Worm (Caenorhabditis elegans): ENCODE data around the gene sdz-5.
A peak's percentile ranks its signal among the peaks of the same experiment; 100 is the strongest.

The sdz-5 gene

DNA sequence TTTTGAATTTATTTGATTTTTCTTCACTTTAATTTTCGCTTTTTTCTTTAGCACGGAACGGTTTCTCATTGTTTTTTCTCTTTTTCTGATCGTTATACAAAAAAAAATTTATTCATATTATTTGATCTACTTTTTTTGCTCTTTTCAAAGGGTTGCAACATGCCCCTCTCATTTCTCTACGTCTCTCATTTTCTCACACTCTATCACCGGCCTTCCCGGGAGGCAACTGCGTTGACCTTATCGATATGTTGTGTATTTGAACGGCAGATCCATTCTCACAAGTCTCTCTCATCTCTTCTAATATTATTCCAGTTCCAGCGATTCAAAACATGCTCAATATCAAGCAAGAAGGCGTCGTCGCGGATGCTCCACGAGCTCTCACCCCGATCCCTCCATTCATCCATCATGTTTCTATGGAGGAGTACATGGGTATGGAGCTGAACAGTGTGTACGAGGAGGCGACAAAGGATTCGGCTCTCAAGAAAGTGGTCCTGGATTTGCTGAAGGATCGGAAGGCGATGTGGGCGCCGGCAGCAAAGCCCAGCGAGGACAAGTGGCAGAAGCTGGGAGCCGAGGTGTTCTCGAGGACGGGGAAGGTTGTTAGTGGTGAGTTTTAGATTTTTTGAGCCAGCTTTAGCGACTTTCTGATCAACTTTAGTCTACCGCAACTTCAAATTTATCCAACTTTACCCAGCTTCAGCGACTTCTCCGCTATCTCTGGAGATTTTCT is 7.8 kb upstream of the sdz-5 start, which contains the start of gene lido-9:
TSS of gene lido-9 (plus strand) at position 234 of the 730 bp plus-strand sequence.
- TF ChIP-seq tlf-1 (GFP tag; optimal IDR thresholded peaks at IDR 0.05), result no peak
- no peak for TF ChIP-seq F52B5.7 (tag; optimal IDR thresholded peaks at IDR 0.05)
- TF ChIP-seq mel-28 (tag; optimal IDR thresholded peaks at IDR 0.05; ENCODE audit: borderline replicate concordance), result no peak
- no peak for TF ChIP-seq ZK185.1 (tag; optimal IDR thresholded peaks at IDR 0.05; ENCODE audit: poor library complexity, severe bottlenecking)
- TF ChIP-seq Y53F4B.3 (GFP tag; IDR thresholded peaks at IDR 0.05), result no peak
- TF ChIP-seq tbp1 (GFP tag; optimal IDR thresholded peaks at IDR 0.05), result no peak
- 0 out of 2 replicates have a peak, but pooled peaks have one; percentile 21 for TF ChIP-seq aptf-3 (GFP tag; IDR thresholded peaks at IDR 0.05)
- no peak for TF ChIP-seq F22D6.2 (tag; optimal IDR thresholded peaks at IDR 0.05)
- TF ChIP-seq aptf-2 (GFP tag; conservative IDR thresholded peaks at IDR 0.05), result peak; percentile 95
- 0 out of 2 replicates have a peak, but pooled peaks have one; percentile 34 for TF ChIP-seq Y53G8AR.9 (GFP tag; conservative IDR thresholded peaks at IDR 0.05)
- TF ChIP-seq F37B4.10 (GFP tag; IDR thresholded peaks at IDR 0.05), result no peak
- TF ChIP-seq cebp-1 (GFP tag; IDR thresholded peaks at IDR 0.05), result no peak
- no peak for TF ChIP-seq cebp-1 (tag; optimal IDR thresholded peaks at IDR 0.05)
- peak; percentile 34 for TF ChIP-seq efl-1 (GFP tag; optimal IDR thresholded peaks at IDR 0.05)
- TF ChIP-seq Y95B8A.8 (GFP tag; IDR thresholded peaks at IDR 0.05), result no peak
- TF ChIP-seq hrde-1 (tag; optimal IDR thresholded peaks at IDR 0.05; ENCODE audit: borderline replicate concordance), result no peak
- no peak for TF ChIP-seq pha-4 (tag; optimal IDR thresholded peaks at IDR 0.05)
- TF ChIP-seq tbx-9 (tag; optimal IDR thresholded peaks at IDR 0.05; ENCODE audit: borderline replicate concordance), result no peak
- no peak; the same call in 1 of the 2 replicates for TF ChIP-seq egrh-3 (GFP tag; IDR thresholded peaks at IDR 0.05)
- TF ChIP-seq hmg-1.2 (GFP tag; IDR thresholded peaks at IDR 0.05), result peak; percentile 62
- TF ChIP-seq F33H1.4 (GFP tag; IDR thresholded peaks at IDR 0.05), result no peak
- TF ChIP-seq zfh-2 (GFP tag; conservative IDR thresholded peaks at IDR 0.05), result peak; percentile 71
- TF ChIP-seq die-1 (tag; optimal IDR thresholded peaks at IDR 0.05), result no peak
- no peak for TF ChIP-seq Y56A3A.18 (GFP tag; IDR thresholded peaks at IDR 0.05)

DNA sequence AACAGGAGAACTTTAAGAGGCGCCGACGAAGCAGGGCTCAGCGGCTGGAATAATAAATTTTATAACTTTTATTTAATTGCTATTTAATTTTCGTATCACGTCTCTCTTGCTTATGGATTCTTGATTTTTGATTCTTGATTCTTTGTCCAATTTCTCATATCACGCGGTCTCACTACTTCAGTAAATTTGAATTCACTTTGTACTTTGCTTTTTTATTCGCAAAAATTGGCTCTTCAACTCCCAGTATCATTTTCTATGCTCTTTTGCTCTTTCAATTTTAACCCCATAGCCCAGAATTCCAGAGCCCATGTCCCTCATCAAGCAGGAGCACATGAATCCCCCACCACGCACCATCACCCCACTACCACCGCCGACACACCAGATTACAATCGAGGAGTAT is 6.3 kb upstream of the sdz-5 start, which contains the start of gene lido-10:
TSS of gene lido-10 (plus strand) at position 301 of the 400 bp plus-strand sequence.
- TF ChIP-seq F49E8.2 (tag; optimal IDR thresholded peaks at IDR 0.05; ENCODE audit: insufficient read depth), result no peak
- no peak for TF ChIP-seq F57A8.1 (GFP tag; optimal IDR thresholded peaks at IDR 0.05)
- no peak for TF ChIP-seq dox-1 (GFP tag; IDR thresholded peaks at IDR 0.05)
- no peak for TF ChIP-seq attf-6 (GFP tag; IDR thresholded peaks at IDR 0.05)
- TF ChIP-seq hsf-1 (GFP tag; IDR thresholded peaks at IDR 0.05), result no peak
- no peak for TF ChIP-seq bed-2 (GFP tag; IDR thresholded peaks at IDR 0.05)

DNA sequence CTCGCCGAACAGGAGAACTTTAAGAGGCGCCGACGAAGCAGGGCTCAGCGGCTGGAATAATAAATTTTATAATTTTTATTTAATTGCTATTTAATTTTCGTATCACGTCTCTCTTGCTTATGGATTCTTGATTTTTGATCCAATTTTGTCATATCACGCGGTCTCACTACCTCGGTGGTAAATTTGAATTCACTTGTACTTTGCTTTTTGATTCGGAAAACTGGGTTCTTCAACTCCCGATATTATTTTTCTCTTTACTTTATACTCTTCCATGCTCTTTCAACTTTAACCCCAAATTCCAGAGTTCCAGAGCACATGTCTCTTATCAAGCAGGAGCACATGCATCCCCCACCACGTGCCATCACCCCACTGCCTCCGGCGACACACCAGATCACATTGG is 4.8 kb upstream of the sdz-5 start, which contains the start of gene lido-11:
TSS of gene lido-11 (plus strand) at position 301 of the 400 bp plus-strand sequence.
- no peak for TF ChIP-seq akir-1 (GFP tag; optimal IDR thresholded peaks at IDR 0.05)
- no peak for TF ChIP-seq hrde-1 (tag; optimal IDR thresholded peaks at IDR 0.05; ENCODE audit: borderline replicate concordance)
- no peak for TF ChIP-seq egl-18 (GFP tag; IDR thresholded peaks at IDR 0.05)
- TF ChIP-seq zim-3 (tag; optimal IDR thresholded peaks at IDR 0.05), result no peak
- no peak for TF ChIP-seq atf-7 (tag; optimal IDR thresholded peaks at IDR 0.05)
- no peak for TF ChIP-seq nfya-2 (GFP tag; IDR thresholded peaks at IDR 0.05)
- TF ChIP-seq Y56A3A.18 (GFP tag; IDR thresholded peaks at IDR 0.05), result no peak
- TF ChIP-seq ztf-3 (GFP tag; optimal IDR thresholded peaks at IDR 0.05), result no peak
- TF ChIP-seq ztf-22 (GFP tag; optimal IDR thresholded peaks at IDR 0.05), result no peak
